Worm (Caenorhabditis elegans) whole organism, L4 larva: ENCODE measurements around the gene acox-1.5.

ENCODE experiments used
- F10B5.3 ChIP-seq: sonication (generic microtip); optimal IDR thresholded peaks from 2 replicates; lab custom pipeline; 2016; ENCODE audit warnings: mild to moderate bottlenecking, missing genetic modification characterization, missing compliant biosample characterization
- F26F4.8 ChIP-seq: fragments of 200-800 bp; sonication (Bioruptor generic); conservative IDR thresholded peaks from 2 replicates; pipeline ENCODE4 v1.3.6; 2022; ENCODE audit warnings: missing genetic modification characterization, missing compliant biosample characterization
- F44E2.7 ChIP-seq: fragments of 200-800 bp; sonication (Bioruptor generic); IDR thresholded peaks from 2 replicates; pipeline ENCODE4 v2.1.2; 2022; ENCODE audit warnings: missing genetic modification characterization, missing compliant biosample characterization
- T20F7.1 ChIP-seq: fragments of 200-800 bp; sonication (Bioruptor generic); optimal IDR thresholded peaks from 2 replicates; lab custom pipeline; 2018; ENCODE audit warnings: mild to moderate bottlenecking, missing genetic modification characterization, missing compliant biosample characterization
- Y48G9A.11 ChIP-seq: fragments of 200-800 bp; sonication (Bioruptor generic); IDR thresholded peaks from 2 replicates; pipeline ENCODE4 v1.3.6; 2022; ENCODE audit warnings: missing genetic modification reagents, missing genetic modification characterization, missing compliant biosample characterization
- Y5F2A.4 ChIP-seq: fragments of 200-800 bp; sonication (Bioruptor generic); optimal IDR thresholded peaks from 2 replicates; lab custom pipeline; 2018; ENCODE audit warnings: mild to moderate bottlenecking, missing genetic modification characterization, missing compliant biosample characterization
- ZK337.2 ChIP-seq: fragments of 200-800 bp; sonication (Bioruptor generic); IDR thresholded peaks from 2 replicates; pipeline ENCODE4 v1.3.6; 2022; ENCODE audit warnings: missing genetic modification reagents, missing genetic modification characterization, missing compliant biosample characterization
- ZK546.5 ChIP-seq, 2 experiments: sonication (generic microtip); optimal IDR thresholded peaks; 2 replicates each; lab custom pipeline; 2017; ENCODE audit warnings: missing biosample characterization in 2 of 2, missing genetic modification characterization in 2 of 2
- ama-1 ChIP-seq: fragments of 150-350 bp; optimal IDR thresholded peaks from 2 replicates; lab custom pipeline; 2014; ENCODE audit warnings: inconsistent platforms, mixed read lengths
- attf-4 ChIP-seq: sonication (generic microtip); optimal IDR thresholded peaks from 3 replicates; lab custom pipeline; 2017; ENCODE audit warnings: missing biosample characterization, missing genetic modification characterization
- ceh-62 ChIP-seq: sonication (generic microtip); optimal IDR thresholded peaks from 2 replicates; lab custom pipeline; 2017; ENCODE audit warnings: missing biosample characterization, missing genetic modification characterization
- ceh-82 ChIP-seq: sonication (generic microtip); optimal IDR thresholded peaks from 2 replicates; lab custom pipeline; 2017; ENCODE audit warnings: missing biosample characterization, missing genetic modification characterization
- ces-1 ChIP-seq: fragments of 150-350 bp; sonication (generic microtip); optimal IDR thresholded peaks from 4 replicates; lab custom pipeline; 2014; ENCODE audit warnings: missing biosample characterization, missing genetic modification reagents, missing genetic modification characterization
- daf-19 ChIP-seq: fragments of 200-800 bp; sonication (Bioruptor generic); conservative IDR thresholded peaks from 2 replicates; pipeline ENCODE4 v1.3.6; 2022; ENCODE audit warnings: missing genetic modification characterization, missing compliant biosample characterization
- dmd-8 ChIP-seq: fragments of 200-800 bp; sonication (Bioruptor generic); IDR thresholded peaks from 2 replicates; pipeline ENCODE4 v1.3.6; 2022; ENCODE audit warnings: missing genetic modification characterization, missing compliant biosample characterization
- dpl-1 ChIP-seq: fragments of 150-350 bp; optimal IDR thresholded peaks from 2 replicates; lab custom pipeline; 2014; ENCODE audit warnings: missing biosample characterization, missing genetic modification reagents, missing genetic modification characterization
- duxl-1 ChIP-seq: sonication (generic microtip); optimal IDR thresholded peaks from 2 replicates; lab custom pipeline; 2016; ENCODE audit warnings: mild to moderate bottlenecking, missing genetic modification characterization, moderate library complexity, missing compliant biosample characterization; ENCODE audit not compliant: poor library complexity
- egl-27 ChIP-seq: sonication (generic microtip); optimal IDR thresholded peaks from 3 replicates; lab custom pipeline; 2017; ENCODE audit warnings: missing biosample characterization, missing genetic modification reagents, missing genetic modification characterization
- egl-43 ChIP-seq: fragments of 200-800 bp; sonication (Bioruptor generic); IDR thresholded peaks from 2 replicates; pipeline ENCODE4 v1.3.6; 2022; ENCODE audit warnings: missing genetic modification reagents, missing genetic modification characterization, missing compliant biosample characterization
- fos-1 ChIP-seq: fragments of 150-350 bp; optimal IDR thresholded peaks from 2 replicates; lab custom pipeline; 2014; ENCODE audit warnings: missing biosample characterization, missing genetic modification characterization
- hlh-11 ChIP-seq: fragments of 200-800 bp; sonication (Bioruptor generic); optimal IDR thresholded peaks from 2 replicates; lab custom pipeline; 2018; ENCODE audit warnings: mild to moderate bottlenecking, missing genetic modification characterization, missing compliant biosample characterization
- lin-1 ChIP-seq: fragments of 200-800 bp; sonication (Bioruptor generic); IDR thresholded peaks from 2 replicates; pipeline ENCODE4 v1.3.6; 2022; ENCODE audit warnings: missing genetic modification reagents, missing genetic modification characterization, missing compliant biosample characterization
- lin-13 ChIP-seq: fragments of 150-350 bp; optimal IDR thresholded peaks from 2 replicates; lab custom pipeline; 2014; ENCODE audit warnings: missing biosample characterization, missing genetic modification reagents, missing genetic modification characterization
- lin-38 ChIP-seq: fragments of 200-800 bp; sonication (Bioruptor generic); IDR thresholded peaks from 2 replicates; pipeline ENCODE4 v1.3.6; 2022; ENCODE audit warnings: missing genetic modification reagents, missing genetic modification characterization, missing compliant biosample characterization
- lin-39 ChIP-seq: fragments of 150-350 bp; optimal IDR thresholded peaks from 2 replicates; lab custom pipeline; 2014; ENCODE audit warnings: missing biosample characterization, missing genetic modification reagents, missing genetic modification characterization
- lsy-2 ChIP-seq, 2 experiments: fragments of 150-350 bp in 1 of 2; sonication (generic microtip) in 1 of 2; optimal IDR thresholded peaks; 2 replicates each; lab custom pipeline; 2014 to 2017; ENCODE audit warnings: missing biosample characterization in 2 of 2, missing genetic modification characterization in 2 of 2
- mxl-2 ChIP-seq: fragments of 200-800 bp; sonication (Bioruptor generic); conservative IDR thresholded peaks from 2 replicates; pipeline ENCODE4 v1.3.6; 2022; ENCODE audit warnings: missing genetic modification reagents, missing genetic modification characterization, missing compliant biosample characterization
- mxl-3 ChIP-seq: fragments of 200-800 bp; sonication (Bioruptor generic); optimal IDR thresholded peaks from 2 replicates; lab custom pipeline; 2018; ENCODE audit warnings: mild to moderate bottlenecking, missing genetic modification characterization, missing compliant biosample characterization
- nhr-10 ChIP-seq: fragments of 150-350 bp; optimal IDR thresholded peaks from 2 replicates; lab custom pipeline; 2014; ENCODE audit warnings: missing biosample characterization, missing genetic modification characterization
- nhr-102 ChIP-seq: sonication (generic microtip); optimal IDR thresholded peaks from 2 replicates; lab custom pipeline; 2016; ENCODE audit warnings: mild to moderate bottlenecking, missing genetic modification characterization, moderate library complexity, missing compliant biosample characterization
- nhr-11 ChIP-seq: fragments of 150-350 bp; optimal IDR thresholded peaks from 2 replicates; lab custom pipeline; 2014; ENCODE audit warnings: missing biosample characterization, missing genetic modification characterization
- nhr-111 ChIP-seq: fragments of 200-800 bp; sonication (Bioruptor generic); optimal IDR thresholded peaks from 2 replicates; lab custom pipeline; 2018; ENCODE audit warnings: mild to moderate bottlenecking, missing genetic modification characterization, missing compliant biosample characterization
- nhr-28 ChIP-seq: fragments of 150-350 bp; optimal IDR thresholded peaks from 2 replicates; lab custom pipeline; 2014; ENCODE audit warnings: missing biosample characterization, missing genetic modification characterization
- nhr-48 ChIP-seq: sonication (generic microtip); optimal IDR thresholded peaks from 2 replicates; lab custom pipeline; 2016; ENCODE audit warnings: mild to moderate bottlenecking, missing genetic modification characterization, missing compliant biosample characterization
- nhr-6 ChIP-seq: fragments of 150-350 bp; optimal IDR thresholded peaks from 2 replicates; lab custom pipeline; 2014; ENCODE audit warnings: missing biosample characterization, missing genetic modification characterization
- nhr-76 ChIP-seq: fragments of 150-350 bp; optimal IDR thresholded peaks from 2 replicates; lab custom pipeline; 2014; ENCODE audit warnings: missing biosample characterization, missing genetic modification characterization
- nhr-77 ChIP-seq: fragments of 150-350 bp; optimal IDR thresholded peaks from 2 replicates; lab custom pipeline; 2014; ENCODE audit warnings: missing biosample characterization, missing genetic modification characterization
- pha-4 ChIP-seq, 2 experiments: fragments of 150-350 bp in 1 of 2; fragments of 200-800 bp in 1 of 2; sonication (Bioruptor generic) in 1 of 2; IDR thresholded peaks in 1 of 2; optimal IDR thresholded peaks in 1 of 2; 2 replicates each; pipeline versions ENCODE4 v1.3.6 to Lab custom; 2014 to 2022; ENCODE audit warnings: missing genetic modification characterization in 2 of 2, missing genetic modification reagents in 2 of 2, missing biosample characterization in 1 of 2, missing compliant biosample characterization in 1 of 2
- php-3 ChIP-seq: fragments of 200-800 bp; sonication (Bioruptor generic); IDR thresholded peaks from 2 replicates; pipeline ENCODE4 v1.3.6; 2022; ENCODE audit warnings: missing genetic modification reagents, missing genetic modification characterization, missing compliant biosample characterization
- pqm-1 ChIP-seq: sonication (generic microtip); optimal IDR thresholded peaks from 2 replicates; lab custom pipeline; 2017; ENCODE audit warnings: missing biosample characterization, missing genetic modification characterization
- saeg-2 ChIP-seq: fragments of 200-800 bp; sonication (Bioruptor generic); IDR thresholded peaks from 2 replicates; pipeline ENCODE4 v1.3.6; 2022; ENCODE audit warnings: missing genetic modification reagents, missing genetic modification characterization, missing compliant biosample characterization
- sdz-12 ChIP-seq: fragments of 200-800 bp; sonication (Bioruptor generic); optimal IDR thresholded peaks from 2 replicates; lab custom pipeline; 2018; ENCODE audit warnings: mild to moderate bottlenecking, missing genetic modification characterization, missing compliant biosample characterization
- skn-1 ChIP-seq: fragments of 150-350 bp; optimal IDR thresholded peaks from 2 replicates; lab custom pipeline; 2014; ENCODE audit warnings: missing biosample characterization, missing genetic modification characterization
- snpc-4 ChIP-seq: fragments of 150-350 bp; optimal IDR thresholded peaks from 2 replicates; lab custom pipeline; 2014; ENCODE audit warnings: missing biosample characterization, missing genetic modification characterization
- spr-3 ChIP-seq: fragments of 200-800 bp; sonication (Bioruptor generic); optimal IDR thresholded peaks from 2 replicates; lab custom pipeline; 2018; ENCODE audit warnings: mild to moderate bottlenecking, missing genetic modification characterization, missing compliant biosample characterization
- unc-130 ChIP-seq: sonication (generic microtip); optimal IDR thresholded peaks from 2 replicates; lab custom pipeline; 2016; ENCODE audit warnings: missing genetic modification reagents, missing genetic modification characterization, missing compliant biosample characterization
- unc-62 ChIP-seq, 3 experiments: fragments of 150-350 bp in 1 of 3; sonication (generic microtip); optimal IDR thresholded peaks in 2 of 3; peaks in 1 of 3; 1 replicate in 1 of 3; 2 replicates in 2 of 3; lab custom pipeline; 2014 to 2017; ENCODE audit warnings: missing biosample characterization in 3 of 3, missing genetic modification characterization in 3 of 3, missing genetic modification reagents in 3 of 3, missing genotype in 1 of 3
- zfp-3 ChIP-seq: fragments of 200-800 bp; sonication (Bioruptor generic); conservative IDR thresholded peaks from 2 replicates; pipeline ENCODE4 v1.3.6; 2022; ENCODE audit warnings: missing genetic modification reagents, missing genetic modification characterization, missing compliant biosample characterization
- zip-11 ChIP-seq: fragments of 200-800 bp; sonication (Bioruptor generic); IDR thresholded peaks from 2 replicates; pipeline ENCODE4 v1.3.6; 2022; ENCODE audit warnings: missing genetic modification characterization, missing compliant biosample characterization
- ztf-7 ChIP-seq: fragments of 150-350 bp; optimal IDR thresholded peaks from 2 replicates; lab custom pipeline; 2014; ENCODE audit warnings: missing biosample characterization, missing genetic modification characterization

acox-1.5 gene

DNA sequence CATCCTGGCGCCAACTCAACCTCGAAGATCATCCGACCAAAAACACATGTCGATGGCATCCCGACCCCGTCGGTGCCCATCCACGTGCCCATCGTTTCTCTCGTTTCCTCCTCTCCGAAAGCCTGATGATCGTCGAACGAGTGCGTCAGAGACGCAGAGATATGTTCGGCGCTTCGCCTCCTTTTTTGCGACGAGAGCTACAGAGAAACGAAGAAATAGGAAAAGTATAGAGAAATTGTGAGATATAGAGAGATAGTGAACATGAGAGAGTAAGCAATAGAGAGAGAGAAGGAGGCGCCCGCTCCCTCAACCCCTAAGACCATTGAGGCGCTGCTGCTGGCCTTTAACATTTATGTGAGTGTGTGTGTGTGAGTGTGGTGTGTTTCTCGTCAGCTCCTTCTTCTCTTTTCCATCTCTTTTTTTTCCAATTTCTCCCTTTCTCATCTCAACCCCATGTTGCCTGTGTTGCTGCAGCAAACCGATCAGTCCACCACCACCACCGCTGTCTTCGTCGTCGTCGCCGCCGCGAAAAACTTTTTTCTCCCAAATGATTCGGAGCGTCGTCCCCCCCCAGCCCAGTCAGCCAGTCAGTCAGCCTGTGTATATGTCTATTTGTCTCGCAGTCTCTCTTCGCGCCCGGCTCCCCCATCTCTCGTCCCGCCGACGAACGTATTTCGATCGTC is 27.2 kb upstream of the acox-1.5 start, which contains the start of gene hlh-11 (continued):
- TF ChIP-seq F10B5.3 (tag; lab: Kevin White, UChicago) (no peak), sdz-12 (GFP tag; lab: Kevin White, UChicago) (no peak), nhr-28 (tag; lab: Kevin White, UChicago) (peak; percentile 83), php-3 (GFP tag; lab: Robert Waterston, UW) (0 out of 2 replicates have a peak, but pooled peaks have one; percentile 30), hlh-11 (tag; lab: Kevin White, UChicago) (no peak), lin-13 (GFP tag; lab: Kevin White, UChicago) (peak; percentile 38), nhr-11 (tag; lab: Kevin White, UChicago) (peak; percentile 85), Y5F2A.4 (no peak), pqm-1 (peak; percentile 57), F44E2.7 (GFP tag; lab: Robert Waterston, UW) (no peak), ceh-82 (tag; lab: Kevin White, UChicago) (no peak), nhr-102 (tag; lab: Kevin White, UChicago) (peak; percentile 70), daf-19 (GFP tag; lab: Robert Waterston, UW) (no peak), lin-38 (peak; percentile 77), duxl-1 (tag; lab: Kevin White, UChicago) (peak; percentile 25), F26F4.8 (GFP tag; lab: Robert Waterston, UW) (no peak), dmd-8 (GFP tag; lab: Robert Waterston, UW) (no peak), zip-11 (GFP tag; lab: Robert Waterston, UW) (no peak), nhr-10 (tag; lab: Kevin White, UChicago) (peak; percentile 91), dpl-1 (peak; percentile 64), ztf-7 (tag; lab: Kevin White, UChicago) (no peak), lsy-2 (tag; optimal IDR thresholded peaks at IDR 0.05; lab: Kevin White, UChicago) (peak; percentile 85 to 90), attf-4 (tag; lab: Kevin White, UChicago) (no peak), zfp-3 (GFP tag; lab: Robert Waterston, UW) (peak; percentile 61), skn-1 (tag; lab: Kevin White, UChicago) (peak; percentile 13), pha-4 (GFP tag; IDR thresholded peaks at IDR 0.05; lab: Robert Waterston, UW) (peak; percentile 91), pha-4 (tag; optimal IDR thresholded peaks at IDR 0.05; lab: Kevin White, UChicago) (peak; percentile 30), lin-1 (GFP tag; lab: Robert Waterston, UW) (peak; percentile 66), ZK546.5 (tag; optimal IDR thresholded peaks at IDR 0.05; lab: Kevin White, UChicago) (peak in 1 of 2 experiments; percentile 47), ces-1 (GFP tag; lab: Kevin White, UChicago) (peak; percentile 58), unc-62 (GFP tag; optimal IDR thresholded peaks at IDR 0.05 in 1 of 2; lab: Kevin White, UChicago) (peak in 1 of 2 experiments; percentile 82), unc-62 (tag; optimal IDR thresholded peaks at IDR 0.05; lab: Kevin White, UChicago) (peak; percentile 43), nhr-76 (tag; lab: Kevin White, UChicago) (peak; percentile 10), spr-3 (peak; percentile 22), Y48G9A.11 (no peak), fos-1 (tag; lab: Kevin White, UChicago) (no peak), T20F7.1 (GFP tag; lab: Kevin White, UChicago) (peak; percentile 70), unc-130 (GFP tag; lab: Kevin White, UChicago) (no peak), nhr-6 (tag; lab: Kevin White, UChicago) (peak; percentile 85), nhr-77 (tag; lab: Kevin White, UChicago) (peak; percentile 66), ama-1 (lab: Kevin White, UChicago) (no peak), egl-43 (GFP tag; lab: Robert Waterston, UW) (peak; percentile 62; the same call in 1 of the 2 replicates), saeg-2 (GFP tag; lab: Robert Waterston, UW) (no peak), ceh-62 (tag; lab: Kevin White, UChicago) (no peak), lin-39 (tag; lab: Kevin White, UChicago) (no peak), nhr-111 (GFP tag; lab: Kevin White, UChicago) (no peak), snpc-4 (tag; lab: Kevin White, UChicago) (no peak), mxl-3 (peak; percentile 97), egl-27 (no peak), ZK337.2 (GFP tag; lab: Robert Waterston, UW) (0 out of 2 replicates have a peak, but pooled peaks have one; percentile 8), mxl-2 (GFP tag; lab: Robert Waterston, UW) (peak; percentile 68), nhr-48 (tag; lab: Kevin White, UChicago) (peak; percentile 93)
